Worm (Caenorhabditis elegans): ENCODE results near the gene W07G4.2.

DNA sequence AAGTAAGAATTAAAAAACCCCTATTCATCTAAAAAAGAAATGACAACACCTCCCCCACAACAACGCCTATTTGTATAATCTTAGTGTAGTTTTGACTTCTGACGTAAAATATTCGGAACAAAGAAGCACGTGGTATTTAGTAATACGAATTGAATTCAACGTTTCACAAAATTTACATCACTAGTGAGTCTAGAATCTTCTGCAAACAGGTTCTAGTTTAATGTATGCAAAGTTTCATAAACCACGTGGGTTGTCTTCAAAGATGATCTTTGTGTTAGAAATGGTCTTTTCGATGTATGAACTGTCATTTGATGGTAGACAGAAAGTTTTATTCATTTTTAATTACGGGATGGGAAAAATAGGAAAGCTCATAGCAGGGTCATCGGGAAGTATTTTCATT is 36.8 kb upstream of the W07G4.2 start:
- TF ChIP-seq unc-42 (tag; optimal IDR thresholded peaks at IDR 0.05) (no peak), dve-1 (tag; optimal IDR thresholded peaks at IDR 0.05) (no peak), hlh-8 (tag; optimal IDR thresholded peaks at IDR 0.05) (no peak), ama-1 (optimal IDR thresholded peaks at IDR 0.05) (no peak)
